Worm (Caenorhabditis elegans): ENCODE results near the gene srbc-21.
"Not testable (repeated sequence)": the region's sequence is repeated elsewhere in the genome, so short reads cannot be mapped to it uniquely, and the experiment has no call there.

Gene srbc-21

DNA sequence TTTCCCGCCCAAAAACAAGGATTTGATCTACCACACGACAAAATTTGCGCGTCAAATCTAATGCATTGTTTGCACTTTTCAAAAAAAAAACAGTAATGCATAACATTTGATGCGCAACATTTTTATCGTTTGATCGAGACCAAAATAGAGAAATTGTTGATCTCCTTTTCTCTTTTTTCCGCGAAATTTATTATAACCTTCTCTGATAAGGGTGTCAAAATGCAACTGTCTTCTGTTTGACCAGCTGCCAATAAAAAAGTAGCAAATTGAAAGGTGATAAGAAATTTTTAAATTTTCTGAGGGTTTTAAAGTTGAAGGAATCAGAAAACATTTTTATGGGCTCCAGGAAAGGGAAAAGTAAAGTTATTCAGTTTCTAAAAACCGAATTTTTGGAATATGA, 18.3 kb upstream of the srbc-21 start:
- TF ChIP-seq dao-5 (tag; optimal IDR thresholded peaks at IDR 0.05), result no peak
- no peak for TF ChIP-seq W03F9.2 (tag; optimal IDR thresholded peaks at IDR 0.05)

DNA sequence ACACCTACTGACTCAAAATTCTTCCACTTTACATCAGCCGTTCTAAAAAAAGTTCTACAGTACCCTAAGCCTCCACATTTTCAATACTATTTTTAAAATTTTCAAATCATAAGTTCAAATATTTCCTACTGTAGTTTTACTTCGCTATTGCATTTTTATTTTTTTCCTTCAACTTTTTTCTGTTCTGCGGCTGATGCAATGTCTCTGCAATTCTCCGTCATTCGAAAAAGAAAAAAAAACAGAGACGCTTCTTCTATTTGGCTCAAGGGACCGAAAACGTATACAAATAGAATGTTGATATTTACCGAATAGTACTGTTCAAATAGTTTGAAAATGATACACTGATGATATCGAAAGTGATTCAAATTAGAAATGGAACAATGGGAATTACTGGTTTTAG, 17.0 kb upstream of the srbc-21 start:
- peak; percentile 23 for TF ChIP-seq him-1 (tag; optimal IDR thresholded peaks at IDR 0.05)
- no peak for TF ChIP-seq W03F9.2 (tag; optimal IDR thresholded peaks at IDR 0.05)
- TF ChIP-seq dao-5 (tag; optimal IDR thresholded peaks at IDR 0.05), result no peak

DNA sequence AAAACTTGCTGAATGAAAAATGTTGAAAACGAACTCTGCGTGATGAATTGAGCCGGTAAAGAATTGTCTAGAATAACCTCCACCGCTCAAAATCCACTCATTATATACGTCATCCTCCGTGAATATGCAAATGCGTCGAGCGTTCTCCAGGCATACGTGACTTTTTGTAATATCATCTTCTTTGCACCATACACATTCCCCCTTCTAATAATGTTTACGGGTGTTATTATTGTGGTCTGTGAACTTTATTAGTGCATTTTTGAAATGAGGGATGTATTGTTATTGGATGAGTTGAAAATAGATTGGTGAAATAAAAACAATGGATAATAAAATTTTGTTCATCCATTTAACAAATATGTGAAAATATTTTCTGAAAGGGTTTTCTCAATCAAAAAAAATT, 15.4 kb upstream of the srbc-21 start, which contains the start of gene F22F7.7:
F22F7.7 (minus strand) TSS at position 125 of the 400 bp plus-strand sequence.
- TF ChIP-seq dao-5 (tag; optimal IDR thresholded peaks at IDR 0.05) (no peak), him-1 (tag; optimal IDR thresholded peaks at IDR 0.05) (no peak), W03F9.2 (tag; optimal IDR thresholded peaks at IDR 0.05) (no peak)

DNA sequence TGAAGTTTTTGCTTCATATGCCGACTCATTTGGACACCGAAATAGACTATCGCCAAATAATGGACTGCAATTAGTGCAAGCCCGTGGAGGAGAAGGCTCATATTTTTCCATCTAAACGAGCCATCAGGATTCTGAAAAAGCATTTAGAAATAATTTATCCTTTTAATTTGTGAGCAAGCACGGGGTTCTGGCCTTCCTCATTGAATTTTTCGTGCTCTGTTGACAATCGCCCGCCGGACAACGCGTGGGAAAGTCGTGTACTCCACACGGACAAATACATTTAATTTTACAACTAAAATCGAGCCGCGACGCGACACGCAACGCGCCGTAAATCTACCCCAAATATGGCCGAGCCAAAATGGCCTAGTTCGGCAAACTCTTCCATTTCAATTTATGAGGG, 10.9 kb upstream of the srbc-21 start, which contains the start of gene F22F7.12:
F22F7.12 (minus strand) TSS at position 101 of the 400 bp plus-strand sequence.
- not testable (repeated sequence) for TF ChIP-seq dao-5, W03F9.2, him-1 (tag; optimal IDR thresholded peaks at IDR 0.05)

DNA sequence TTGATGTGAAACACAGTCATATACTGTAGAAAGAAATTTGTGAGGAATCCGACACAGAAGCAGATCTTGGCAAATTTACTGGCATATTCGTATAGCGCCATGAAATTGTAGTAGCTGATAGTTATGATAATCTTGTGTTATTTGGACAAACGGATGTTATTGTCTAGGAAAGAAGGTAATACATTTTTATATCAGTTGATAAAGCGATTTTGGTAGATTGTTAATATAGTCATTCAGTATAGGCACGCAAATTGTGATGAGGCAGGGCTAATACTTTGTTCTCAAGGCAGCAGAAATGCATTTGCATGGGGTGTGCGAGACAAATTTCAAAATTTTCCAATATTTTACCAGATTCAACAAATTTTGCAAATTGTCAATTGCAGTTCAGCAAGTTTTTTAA, 9.3 kb upstream of the srbc-21 start, which contains the start of gene str-52:
str-52 (minus strand) TSS at position 101 of the 400 bp plus-strand sequence.
- TF ChIP-seq dao-5 (tag; optimal IDR thresholded peaks at IDR 0.05) (no peak), W03F9.2 (tag; optimal IDR thresholded peaks at IDR 0.05) (no peak), him-1 (tag; optimal IDR thresholded peaks at IDR 0.05) (no peak)

DNA sequence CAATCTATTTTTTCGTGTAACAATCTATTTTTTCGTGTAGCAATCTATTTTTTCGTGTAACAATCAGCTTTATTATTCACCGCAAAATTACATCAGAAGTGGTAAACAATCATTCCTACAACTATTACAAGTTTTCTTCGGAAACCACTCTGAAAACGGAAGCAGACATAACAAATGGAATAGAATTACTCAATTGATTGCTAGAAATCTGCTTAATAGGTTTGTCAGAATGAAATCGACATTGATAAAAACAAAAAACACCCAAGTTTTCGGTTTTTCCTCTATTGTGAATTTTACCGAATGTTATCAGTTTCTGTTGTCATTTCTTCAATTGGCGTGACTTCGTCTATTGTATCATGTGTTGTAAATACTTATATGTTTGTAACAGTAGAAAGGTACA, 8.5 kb upstream of the srbc-21 start, which contains the start of gene srbc-20:
srbc-20 (plus strand) TSS at position 301 of the 400 bp plus-strand sequence.
- TF ChIP-seq him-1 (tag; optimal IDR thresholded peaks at IDR 0.05) (no peak), dao-5 (tag; optimal IDR thresholded peaks at IDR 0.05) (no peak), W03F9.2 (tag; optimal IDR thresholded peaks at IDR 0.05) (no peak)

DNA sequence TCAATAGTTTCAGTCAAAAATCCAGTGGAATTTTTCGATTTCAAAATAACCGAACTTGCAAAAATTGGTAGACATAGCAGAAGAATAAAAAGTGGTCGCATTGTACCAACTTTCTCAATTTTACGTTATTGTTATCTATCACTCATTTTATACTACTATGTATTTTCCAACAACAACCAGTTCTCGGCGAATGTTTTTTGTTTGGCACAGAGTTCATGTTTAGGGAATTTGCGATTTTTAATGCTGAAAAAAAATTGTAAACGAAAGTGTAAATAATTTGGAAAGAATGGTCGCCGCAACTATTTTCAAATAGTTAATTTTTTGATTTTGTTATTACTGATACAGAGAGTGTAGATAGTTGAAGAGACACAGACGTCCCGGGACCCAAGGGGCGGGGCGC, 5.9 kb upstream of the srbc-21 start, which contains the start of gene C45H4.21:
C45H4.21 (minus strand) TSS at position 101 of the 400 bp plus-strand sequence.
- TF ChIP-seq W03F9.2 (tag; optimal IDR thresholded peaks at IDR 0.05) (no peak), him-1 (tag; optimal IDR thresholded peaks at IDR 0.05) (no peak), dao-5 (tag; optimal IDR thresholded peaks at IDR 0.05) (no peak)

DNA sequence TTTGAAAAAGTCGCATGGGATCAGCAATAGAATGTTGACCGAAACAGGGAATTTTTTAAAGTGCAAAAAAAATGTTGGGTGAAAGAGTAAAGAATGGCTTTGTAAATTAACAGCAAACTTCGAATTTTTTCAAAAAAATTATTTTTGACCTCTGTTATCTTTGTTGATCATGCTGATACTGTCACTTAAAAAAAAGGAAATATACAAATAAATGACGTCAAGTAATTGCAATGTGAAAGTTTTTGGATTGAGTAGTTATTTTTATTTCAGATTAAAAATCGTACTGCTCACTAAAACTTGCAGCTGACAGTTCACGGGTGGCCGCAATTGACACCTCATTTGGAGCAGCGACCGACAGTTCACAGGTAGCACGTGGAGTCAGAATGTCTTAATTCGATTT, 4.5 kb upstream of the srbc-21 start, which contains the start of gene C45H4.13:
C45H4.13 (minus strand) TSS at position 101 of the 400 bp plus-strand sequence.
- TF ChIP-seq W03F9.2 (tag; optimal IDR thresholded peaks at IDR 0.05), result no peak
- no peak for TF ChIP-seq dao-5 (tag; optimal IDR thresholded peaks at IDR 0.05)
- no peak for TF ChIP-seq him-1 (tag; optimal IDR thresholded peaks at IDR 0.05)

DNA sequence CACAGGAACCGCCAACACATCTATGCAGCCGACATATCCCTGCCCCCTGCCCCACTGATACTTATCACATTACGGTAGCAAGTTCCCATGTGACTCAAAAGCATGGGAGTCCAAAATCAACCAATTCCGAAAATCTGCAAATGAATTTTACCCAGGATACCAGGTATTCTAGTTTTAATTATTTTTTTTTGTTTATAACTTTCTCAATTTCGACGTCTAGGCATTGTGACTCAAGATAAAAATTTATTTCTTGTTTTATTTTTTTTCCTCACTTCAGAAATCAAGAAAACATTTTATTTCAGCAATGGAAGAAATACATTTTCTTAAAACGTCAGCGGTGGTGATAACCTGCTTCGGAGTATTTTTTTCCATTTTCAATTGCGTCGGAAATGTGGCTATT, 3.9 kb upstream of the srbc-21 start, which contains the start of gene srbc-24:
srbc-24 (plus strand) TSS at position 301 of the 400 bp plus-strand sequence.
- TF ChIP-seq him-1 (tag; optimal IDR thresholded peaks at IDR 0.05) (no peak), W03F9.2 (tag; optimal IDR thresholded peaks at IDR 0.05) (no peak), dao-5 (tag; optimal IDR thresholded peaks at IDR 0.05) (no peak)

DNA sequence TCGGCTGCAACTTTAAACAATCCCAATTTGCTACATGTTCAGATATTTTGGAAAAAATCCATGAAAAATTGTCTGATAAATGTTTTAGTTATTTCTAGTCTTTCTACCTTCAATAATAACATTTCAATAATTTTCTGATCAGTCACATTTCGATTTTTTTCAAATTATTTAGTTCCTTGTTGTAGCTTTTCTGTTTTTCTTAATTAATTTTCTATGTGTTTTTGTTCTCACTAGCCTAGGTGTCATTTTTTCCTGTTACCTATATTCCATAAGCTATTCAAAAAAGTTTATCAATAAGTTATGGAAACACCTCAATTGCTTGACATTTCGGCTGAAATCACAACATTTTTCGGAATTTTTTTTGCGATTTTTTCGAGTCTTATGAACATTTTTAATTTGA, 2.1 kb upstream of the srbc-21 start, which contains the start of gene srbc-23:
srbc-23 (plus strand) TSS at position 301 of the 400 bp plus-strand sequence.
- TF ChIP-seq dao-5 (tag; optimal IDR thresholded peaks at IDR 0.05) (no peak), him-1 (tag; optimal IDR thresholded peaks at IDR 0.05) (no peak), W03F9.2 (tag; optimal IDR thresholded peaks at IDR 0.05) (no peak)

DNA sequence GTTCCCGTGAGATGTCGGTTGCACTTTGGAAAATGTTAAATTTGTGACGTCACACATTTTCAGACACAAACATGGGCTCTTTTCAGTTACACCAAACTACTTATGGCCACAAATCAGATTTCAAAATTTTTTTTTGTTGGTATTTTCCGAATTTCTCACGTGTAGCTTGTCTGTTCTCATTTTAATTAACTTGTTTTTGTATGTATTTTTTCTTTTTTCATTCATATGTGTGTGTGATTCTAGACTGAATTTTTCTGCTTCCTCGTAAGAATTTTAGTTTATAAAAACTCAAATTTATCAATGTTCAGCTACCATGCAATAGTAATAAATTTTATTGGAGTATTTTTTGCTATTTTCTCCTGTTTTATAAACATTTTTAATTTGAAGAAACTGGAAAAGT, 1.5 kb downstream of the srbc-21 start, which contains the start of gene srbc-22:
srbc-22 (plus strand) TSS at position 301 of the 400 bp plus-strand sequence.
- TF ChIP-seq W03F9.2 (tag; optimal IDR thresholded peaks at IDR 0.05) (no peak), him-1 (tag; optimal IDR thresholded peaks at IDR 0.05) (no peak), dao-5 (tag; optimal IDR thresholded peaks at IDR 0.05) (no peak)

DNA sequence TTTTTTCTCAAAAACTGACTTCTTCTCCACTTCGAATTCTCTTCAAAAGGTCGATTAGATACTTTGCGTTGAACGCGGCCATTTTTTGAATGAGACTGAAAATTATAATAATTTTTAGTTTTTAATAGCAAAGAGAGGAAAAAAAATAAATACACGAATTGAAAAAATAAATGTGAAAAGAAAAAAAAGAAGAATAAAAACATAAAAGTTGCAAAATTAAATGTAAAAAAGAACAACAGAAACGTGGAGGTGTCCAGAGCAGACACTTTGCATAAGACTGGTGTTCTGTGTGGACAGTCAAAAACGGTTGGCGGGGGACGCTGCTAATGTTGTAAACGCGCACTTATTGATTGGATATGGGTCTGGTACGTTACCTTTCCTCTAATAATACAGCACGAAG, 4.0 kb downstream of the srbc-21 start, which contains the start of gene C45H4.14:
C45H4.14 (minus strand) TSS at position 101 of the 400 bp plus-strand sequence.
- no peak for TF ChIP-seq W03F9.2 (tag; optimal IDR thresholded peaks at IDR 0.05)
- TF ChIP-seq dao-5 (tag; optimal IDR thresholded peaks at IDR 0.05), result no peak
- TF ChIP-seq him-1 (tag; optimal IDR thresholded peaks at IDR 0.05), result no peak

DNA sequence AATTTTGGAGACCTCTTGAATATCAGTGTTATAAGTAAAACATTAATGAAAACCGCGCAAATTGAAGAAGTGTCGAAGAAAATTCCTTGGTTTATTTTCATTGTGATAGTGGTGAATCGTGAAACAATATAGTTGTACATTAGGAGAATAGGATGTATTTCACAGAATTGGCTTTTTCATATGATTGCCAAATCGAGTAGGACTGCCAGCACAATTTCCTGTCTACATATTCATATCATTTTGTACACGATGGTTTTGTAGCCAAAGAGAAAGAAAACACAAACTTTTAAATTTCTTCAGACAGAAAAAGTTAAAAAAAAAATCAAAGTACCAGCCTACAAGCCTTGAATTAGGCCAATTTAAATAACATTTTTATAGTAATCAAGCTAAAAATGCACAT, 8.4 kb downstream of the srbc-21 start, which contains the start of gene str-255:
str-255 (minus strand) TSS at position 101 of the 400 bp plus-strand sequence.
- TF ChIP-seq him-1 (tag; optimal IDR thresholded peaks at IDR 0.05) (no peak), dao-5 (tag; optimal IDR thresholded peaks at IDR 0.05) (no peak), W03F9.2 (tag; optimal IDR thresholded peaks at IDR 0.05) (no peak)

DNA sequence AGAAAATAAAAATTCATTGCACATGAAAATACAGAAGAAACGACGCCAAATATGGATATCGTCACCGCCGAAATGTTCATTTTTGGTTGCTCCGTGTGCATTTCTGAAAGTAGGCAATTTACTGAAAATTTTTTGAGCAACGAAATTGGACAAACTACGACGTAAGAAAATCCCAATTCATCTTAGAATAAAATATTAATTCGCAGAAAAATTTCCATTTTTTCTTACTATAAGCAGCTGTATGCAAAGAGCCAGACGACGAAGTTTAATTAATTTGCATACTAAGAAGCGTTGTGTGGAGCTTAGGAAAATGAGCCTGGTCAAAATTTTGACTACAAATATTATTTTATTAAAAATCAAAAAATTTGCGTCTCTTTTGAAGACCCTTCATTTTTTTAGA, 11.3 kb downstream of the srbc-21 start, which contains the start of gene srbc-19:
srbc-19 (minus strand) TSS at position 101 of the 400 bp plus-strand sequence.
- no peak for TF ChIP-seq W03F9.2 (tag; optimal IDR thresholded peaks at IDR 0.05)
- TF ChIP-seq dao-5 (tag; optimal IDR thresholded peaks at IDR 0.05), result no peak
- TF ChIP-seq him-1 (tag; optimal IDR thresholded peaks at IDR 0.05), result no peak

All from whole organism, L4/young adult.